Worm (Caenorhabditis elegans) whole organism, L4 larva: ENCODE measurements around the gene cyp-33C3.
A peak's percentile ranks its signal among the peaks of the same experiment; 100 is the strongest.

Experiments used
- F49E8.2 ChIP-seq: sonication (generic microtip); optimal IDR thresholded peaks from 2 replicates; lab custom pipeline; 2016; ENCODE audit warnings: missing compliant biosample characterization, mild to moderate bottlenecking, missing genetic modification characterization, borderline replicate concordance
- T26A8.4 ChIP-seq: fragments of 200-800 bp; sonication (Bioruptor generic); IDR thresholded peaks from 2 replicates; pipeline ENCODE4 v1.3.6; 2022; ENCODE audit warnings: missing genetic modification characterization, missing compliant biosample characterization
- arid-1 ChIP-seq: fragments of 200-800 bp; sonication (Bioruptor generic); conservative IDR thresholded peaks from 2 replicates; pipeline ENCODE4 v1.3.6; 2022; ENCODE audit warnings: missing genetic modification reagents, missing genetic modification characterization, missing compliant biosample characterization
- attf-4 ChIP-seq: sonication (generic microtip); optimal IDR thresholded peaks from 3 replicates; lab custom pipeline; 2017; ENCODE audit warnings: missing biosample characterization, missing genetic modification characterization
- daf-16 ChIP-seq, 3 experiments: sonication (generic microtip); optimal IDR thresholded peaks; 2 replicates each; lab custom pipeline; 2016 to 2017; ENCODE audit warnings: missing genetic modification characterization in 3 of 3, missing genetic modification reagents in 3 of 3, mild to moderate bottlenecking in 2 of 3, missing compliant biosample characterization in 2 of 3, missing biosample characterization in 1 of 3, moderate library complexity in 1 of 3
- dmd-6 ChIP-seq: fragments of 200-800 bp; sonication (Bioruptor generic); IDR thresholded peaks from 2 replicates; pipeline ENCODE4 v1.3.6; 2022; ENCODE audit warnings: missing genetic modification reagents, missing genetic modification characterization, missing compliant biosample characterization
- duxl-1 ChIP-seq: sonication (generic microtip); optimal IDR thresholded peaks from 2 replicates; lab custom pipeline; 2016; ENCODE audit warnings: mild to moderate bottlenecking, missing genetic modification characterization, moderate library complexity, missing compliant biosample characterization; ENCODE audit not compliant: poor library complexity
- dve-1 ChIP-seq: sonication (generic microtip); optimal IDR thresholded peaks from 2 replicates; lab custom pipeline; 2017; ENCODE audit warnings: antibody characterized with exemption, mild to moderate bottlenecking, missing genetic modification characterization, missing compliant biosample characterization; ENCODE audit not compliant: insufficient read depth
- hif-1 ChIP-seq, 2 experiments: sonication (generic microtip); optimal IDR thresholded peaks; 2 replicates each; lab custom pipeline; 2016 to 2017; ENCODE audit warnings: missing compliant biosample characterization in 2 of 2, missing genetic modification characterization in 2 of 2, missing genetic modification reagents in 2 of 2, missing genotype in 2 of 2, mild to moderate bottlenecking in 1 of 2
- hlh-11 ChIP-seq: fragments of 200-800 bp; sonication (Bioruptor generic); optimal IDR thresholded peaks from 2 replicates; lab custom pipeline; 2018; ENCODE audit warnings: mild to moderate bottlenecking, missing genetic modification characterization, missing compliant biosample characterization
- hlh-30 ChIP-seq: sonication (generic microtip); optimal IDR thresholded peaks from 2 replicates; lab custom pipeline; 2017; ENCODE audit warnings: antibody characterized with exemption, mild to moderate bottlenecking, missing genetic modification characterization, missing compliant biosample characterization; ENCODE audit not compliant: insufficient read depth
- lim-7 ChIP-seq: fragments of 200-800 bp; sonication (Bioruptor generic); IDR thresholded peaks from 2 replicates; pipeline ENCODE4 v1.3.6; 2022; ENCODE audit warnings: missing genetic modification characterization, missing compliant biosample characterization
- lin-39 ChIP-seq: fragments of 150-350 bp; optimal IDR thresholded peaks from 2 replicates; lab custom pipeline; 2014; ENCODE audit warnings: missing biosample characterization, missing genetic modification reagents, missing genetic modification characterization
- lsy-2 ChIP-seq, 2 experiments: fragments of 150-350 bp in 1 of 2; sonication (generic microtip) in 1 of 2; optimal IDR thresholded peaks; 2 replicates each; lab custom pipeline; 2014 to 2017; ENCODE audit warnings: missing biosample characterization in 2 of 2, missing genetic modification characterization in 2 of 2
- mdl-1 ChIP-seq, 2 experiments: fragments of 150-350 bp in 1 of 2; sonication (generic microtip) in 1 of 2; optimal IDR thresholded peaks; 2 replicates each; lab custom pipeline; 2014 to 2017; ENCODE audit warnings: missing biosample characterization in 2 of 2, missing genetic modification characterization in 2 of 2
- mdt-29 ChIP-seq: fragments of 200-800 bp; sonication (Bioruptor generic); IDR thresholded peaks from 2 replicates; pipeline ENCODE4 v1.3.6; 2022; ENCODE audit warnings: missing genetic modification reagents, missing genetic modification characterization, missing compliant biosample characterization
- mep-1 ChIP-seq: fragments of 150-350 bp; sonication (generic microtip); optimal IDR thresholded peaks from 3 replicates; lab custom pipeline; 2014; ENCODE audit warnings: missing biosample characterization, missing genetic modification characterization
- mes-2 ChIP-seq: sonication (generic microtip); optimal IDR thresholded peaks from 2 replicates; lab custom pipeline; 2016; ENCODE audit warnings: missing genotype, mild to moderate bottlenecking, missing genetic modification characterization, missing compliant biosample characterization; ENCODE audit not compliant: poor library complexity, severe bottlenecking
- mxl-3 ChIP-seq: fragments of 200-800 bp; sonication (Bioruptor generic); optimal IDR thresholded peaks from 2 replicates; lab custom pipeline; 2018; ENCODE audit warnings: mild to moderate bottlenecking, missing genetic modification characterization, missing compliant biosample characterization
- nhr-102 ChIP-seq: sonication (generic microtip); optimal IDR thresholded peaks from 2 replicates; lab custom pipeline; 2016; ENCODE audit warnings: mild to moderate bottlenecking, missing genetic modification characterization, moderate library complexity, missing compliant biosample characterization
- nhr-28 ChIP-seq: fragments of 150-350 bp; optimal IDR thresholded peaks from 2 replicates; lab custom pipeline; 2014; ENCODE audit warnings: missing biosample characterization, missing genetic modification characterization
- nhr-6 ChIP-seq: fragments of 150-350 bp; optimal IDR thresholded peaks from 2 replicates; lab custom pipeline; 2014; ENCODE audit warnings: missing biosample characterization, missing genetic modification characterization
- nhr-77 ChIP-seq: fragments of 150-350 bp; optimal IDR thresholded peaks from 2 replicates; lab custom pipeline; 2014; ENCODE audit warnings: missing biosample characterization, missing genetic modification characterization
- pha-4 ChIP-seq, 2 experiments: fragments of 150-350 bp in 1 of 2; fragments of 200-800 bp in 1 of 2; sonication (Bioruptor generic) in 1 of 2; IDR thresholded peaks in 1 of 2; optimal IDR thresholded peaks in 1 of 2; 2 replicates each; pipeline versions ENCODE4 v1.3.6 to Lab custom; 2014 to 2022; ENCODE audit warnings: missing genetic modification characterization in 2 of 2, missing genetic modification reagents in 2 of 2, missing biosample characterization in 1 of 2, missing compliant biosample characterization in 1 of 2
- pqm-1 ChIP-seq: sonication (generic microtip); optimal IDR thresholded peaks from 2 replicates; lab custom pipeline; 2017; ENCODE audit warnings: missing biosample characterization, missing genetic modification characterization
- saeg-2 ChIP-seq: fragments of 200-800 bp; sonication (Bioruptor generic); IDR thresholded peaks from 2 replicates; pipeline ENCODE4 v1.3.6; 2022; ENCODE audit warnings: missing genetic modification reagents, missing genetic modification characterization, missing compliant biosample characterization
- skn-1 ChIP-seq: fragments of 150-350 bp; optimal IDR thresholded peaks from 2 replicates; lab custom pipeline; 2014; ENCODE audit warnings: missing biosample characterization, missing genetic modification characterization
- snpc-1.2 ChIP-seq: fragments of 200-800 bp; sonication (Bioruptor generic); IDR thresholded peaks from 2 replicates; pipeline ENCODE4 v1.3.6; 2022; ENCODE audit warnings: missing genetic modification reagents, missing genetic modification characterization, missing compliant biosample characterization
- snpc-4 ChIP-seq: fragments of 150-350 bp; optimal IDR thresholded peaks from 2 replicates; lab custom pipeline; 2014; ENCODE audit warnings: missing biosample characterization, missing genetic modification characterization
- spr-1 ChIP-seq: sonication (generic microtip); optimal IDR thresholded peaks from 2 replicates; lab custom pipeline; 2016; ENCODE audit warnings: mild to moderate bottlenecking, missing genetic modification characterization, missing compliant biosample characterization
- unc-130 ChIP-seq: sonication (generic microtip); optimal IDR thresholded peaks from 2 replicates; lab custom pipeline; 2016; ENCODE audit warnings: missing genetic modification reagents, missing genetic modification characterization, missing compliant biosample characterization
- unc-62 ChIP-seq, 3 experiments: fragments of 150-350 bp in 1 of 3; sonication (generic microtip); optimal IDR thresholded peaks in 2 of 3; peaks in 1 of 3; 1 replicate in 1 of 3; 2 replicates in 2 of 3; lab custom pipeline; 2014 to 2017; ENCODE audit warnings: missing biosample characterization in 3 of 3, missing genetic modification characterization in 3 of 3, missing genetic modification reagents in 3 of 3, missing genotype in 1 of 3
- vab-7 ChIP-seq: fragments of 200-800 bp; sonication (Bioruptor generic); IDR thresholded peaks from 2 replicates; pipeline ENCODE4 v1.3.6; 2022; ENCODE audit warnings: missing genetic modification reagents, missing genetic modification characterization, missing compliant biosample characterization
- zfp-3 ChIP-seq: fragments of 200-800 bp; sonication (Bioruptor generic); conservative IDR thresholded peaks from 2 replicates; pipeline ENCODE4 v1.3.6; 2022; ENCODE audit warnings: missing genetic modification reagents, missing genetic modification characterization, missing compliant biosample characterization

Gene cyp-33C3

DNA sequence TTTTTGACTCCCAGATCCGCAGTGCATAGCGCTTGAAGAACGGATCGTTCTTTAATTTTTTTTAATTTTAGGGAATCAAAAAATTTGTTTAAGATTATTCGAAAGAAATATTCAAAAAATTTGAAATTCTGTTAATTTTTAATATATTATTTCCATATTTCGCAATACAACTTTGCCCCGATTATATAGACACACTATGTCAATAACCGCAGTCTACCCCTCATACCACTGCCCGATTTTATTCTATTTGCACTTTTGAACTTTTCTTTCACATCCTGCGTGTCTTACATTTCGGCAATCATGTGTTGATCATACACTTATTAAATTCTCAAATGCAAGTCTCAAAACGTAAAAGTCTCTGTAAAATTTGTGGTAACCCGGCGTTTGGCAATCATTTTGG lies 23.8 kb upstream of the cyp-33C3 start, which contains the start of gene nhr-56:
nhr-56 (plus strand) TSS at position 202 of the 400 bp plus-strand sequence.
- TF ChIP-seq pha-4 (GFP tag; IDR thresholded peaks at IDR 0.05; lab: Robert Waterston, UW) = 0 out of 2 replicates have a peak, but pooled peaks have one; percentile 16
- peak; percentile 75 for TF ChIP-seq pha-4 (tag; optimal IDR thresholded peaks at IDR 0.05; lab: Kevin White, UChicago)
- peak; percentile 54 for TF ChIP-seq mep-1
- peak; percentile 67 for TF ChIP-seq dve-1
- TF ChIP-seq nhr-6 = peak; percentile 20
- TF ChIP-seq lim-7 (GFP tag; lab: Robert Waterston, UW) = no peak
- TF ChIP-seq mes-2 (tag; lab: Kevin White, UChicago) = peak; percentile 60
- TF ChIP-seq nhr-102 (tag; lab: Kevin White, UChicago) = peak; percentile 21
- TF ChIP-seq mxl-3 (GFP tag; lab: Kevin White, UChicago) = peak; percentile 49
- peak; percentile 71 for TF ChIP-seq nhr-77 (tag; lab: Kevin White, UChicago)
- TF ChIP-seq duxl-1 (tag; lab: Kevin White, UChicago) = peak; percentile 38
- no peak for TF ChIP-seq unc-62 (GFP tag; optimal IDR thresholded peaks at IDR 0.05 in 1 of 2; lab: Kevin White, UChicago)
- no peak for TF ChIP-seq unc-62 (tag; optimal IDR thresholded peaks at IDR 0.05; lab: Kevin White, UChicago)
- TF ChIP-seq lin-39 (tag; lab: Kevin White, UChicago) = no peak
- TF ChIP-seq pqm-1 (tag; lab: Kevin White, UChicago) = peak; percentile 55
- TF ChIP-seq mdl-1 (tag; optimal IDR thresholded peaks at IDR 0.05; lab: Kevin White, UChicago) = peak in 1 of 2 experiments; percentile 49
- peak; percentile 74 for TF ChIP-seq dmd-6 (GFP tag; lab: Robert Waterston, UW)
- TF ChIP-seq nhr-28 (tag; lab: Kevin White, UChicago) = peak; percentile 81
- TF ChIP-seq lsy-2 (tag; optimal IDR thresholded peaks at IDR 0.05; lab: Kevin White, UChicago) = peak in 1 of 2 experiments; percentile 58
- TF ChIP-seq hlh-11 (tag; lab: Kevin White, UChicago) = peak; percentile 81
- TF ChIP-seq daf-16 (GFP tag; optimal IDR thresholded peaks at IDR 0.05; lab: Kevin White, UChicago) = no peak
- peak; percentile 84 for TF ChIP-seq daf-16 (tag; optimal IDR thresholded peaks at IDR 0.05; lab: Kevin White, UChicago)
- peak; percentile 86 for TF ChIP-seq hlh-30 (tag; lab: Kevin White, UChicago)
- no peak for TF ChIP-seq vab-7 (GFP tag; lab: Robert Waterston, UW)
- no peak for TF ChIP-seq mdt-29

DNA sequence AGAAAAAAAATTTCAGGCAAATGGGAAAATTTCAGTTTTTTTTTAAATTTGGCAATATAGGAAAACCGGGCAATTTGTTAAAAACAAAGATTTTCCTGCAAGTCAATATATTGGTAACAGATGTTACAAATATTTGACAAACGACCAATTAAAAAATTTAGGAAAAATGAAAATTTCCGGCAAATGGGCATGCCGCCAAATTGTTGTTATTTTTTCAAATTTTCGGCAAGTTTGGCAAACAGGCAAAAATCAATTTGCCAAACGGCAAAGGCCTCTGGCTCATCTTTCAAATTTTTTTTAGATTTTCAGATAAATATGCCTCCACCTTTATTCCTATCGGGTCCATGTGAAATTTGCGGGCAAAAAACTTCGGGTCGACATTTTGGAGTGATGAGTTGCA lies 20.8 kb upstream of the cyp-33C3 start, which contains the start of gene nhr-128:
nhr-128 (plus strand) TSS at position 301 of the 400 bp plus-strand sequence.
- no peak for TF ChIP-seq skn-1 (tag; lab: Kevin White, UChicago)
- no peak for TF ChIP-seq F49E8.2
- no peak for TF ChIP-seq snpc-1.2 (GFP tag; lab: Robert Waterston, UW)
- no peak for TF ChIP-seq spr-1 (tag; lab: Kevin White, UChicago)
- TF ChIP-seq vab-7 (GFP tag; lab: Robert Waterston, UW) = no peak
- no peak for TF ChIP-seq dmd-6 (GFP tag; lab: Robert Waterston, UW)

DNA sequence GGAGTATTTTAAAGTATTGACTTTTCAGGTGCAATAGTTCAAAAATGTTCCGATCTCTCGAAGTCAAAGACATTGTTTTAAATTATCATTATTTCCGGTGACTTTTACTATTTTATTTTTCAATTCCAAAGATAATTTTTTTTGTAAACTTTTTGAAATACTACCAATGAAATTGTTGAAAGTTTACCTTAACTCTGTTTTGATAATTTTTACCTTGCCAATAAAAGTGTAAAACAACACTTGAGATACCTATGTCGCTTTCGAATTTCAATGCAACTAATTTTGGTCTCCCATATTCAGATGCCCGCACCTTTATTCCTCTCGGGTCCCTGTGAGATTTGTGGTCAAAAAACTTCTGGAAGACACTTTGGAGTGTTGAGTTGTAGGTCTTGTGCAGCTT lies 17.4 kb upstream of the cyp-33C3 start, which contains the start of gene nhr-103:
nhr-103 (plus strand) TSS at position 301 of the 400 bp plus-strand sequence.
- TF ChIP-seq hif-1 (tag; optimal IDR thresholded peaks at IDR 0.05; lab: Kevin White, UChicago) = no peak
- TF ChIP-seq unc-62 (GFP tag; optimal IDR thresholded peaks at IDR 0.05 in 1 of 2; lab: Kevin White, UChicago) = no peak
- no peak for TF ChIP-seq unc-62 (tag; optimal IDR thresholded peaks at IDR 0.05; lab: Kevin White, UChicago)
- no peak for TF ChIP-seq dmd-6 (GFP tag; lab: Robert Waterston, UW)
- no peak for TF ChIP-seq T26A8.4 (GFP tag; lab: Robert Waterston, UW)
- no peak for TF ChIP-seq arid-1
- TF ChIP-seq saeg-2 (GFP tag; lab: Robert Waterston, UW) = no peak
- TF ChIP-seq nhr-102 (tag; lab: Kevin White, UChicago) = no peak
- no peak for TF ChIP-seq mep-1
- no peak for TF ChIP-seq zfp-3
- no peak for TF ChIP-seq lim-7 (GFP tag; lab: Robert Waterston, UW)
- no peak for TF ChIP-seq snpc-4 (tag; lab: Kevin White, UChicago)
- TF ChIP-seq attf-4 (tag; lab: Kevin White, UChicago) = no peak
- no peak for TF ChIP-seq skn-1 (tag; lab: Kevin White, UChicago)
- no peak for TF ChIP-seq unc-130 (GFP tag; lab: Kevin White, UChicago)
